Fruit fly (Drosophila melanogaster) whole organism, wandering third instar larva: ENCODE measurements around the gene Jhbp3.

Experiments
- Abd-B ChIP-seq: fragments of >200 bp; optimal IDR thresholded peaks from 2 replicates; lab custom pipeline; 2017; ENCODE audit warnings: missing biosample characterization, missing genetic modification characterization
- CG32264 ChIP-seq: fragments of 200-800 bp; sonication (Bioruptor generic); optimal IDR thresholded peaks from 2 replicates; lab custom pipeline; 2016; ENCODE audit warnings: missing biosample characterization, missing genetic modification characterization
- CG9705 ChIP-seq: fragments of 200-800 bp; sonication (Bioruptor generic); optimal IDR thresholded peaks from 2 replicates; lab custom pipeline; 2018; ENCODE audit warnings: missing biosample characterization, mild to moderate bottlenecking, missing genetic modification characterization
- CrebA ChIP-seq: fragments of 200-800 bp; sonication (Bioruptor generic); optimal IDR thresholded peaks from 2 replicates; lab custom pipeline; 2016; ENCODE audit warnings: missing biosample characterization, mild to moderate bottlenecking, missing genetic modification characterization, borderline replicate concordance
- Dfd ChIP-seq: fragments of >200 bp; optimal IDR thresholded peaks from 2 replicates; lab custom pipeline; 2017; ENCODE audit warnings: missing biosample characterization, missing genetic modification characterization
- Dif ChIP-seq: fragments of 200-275, 200-300 bp; sonication (Bioruptor generic); optimal IDR thresholded peaks from 2 replicates; lab custom pipeline; 2018; ENCODE audit warnings: missing biosample characterization, missing genetic modification characterization; ENCODE audit not compliant: partially characterized antibody
- GATAd ChIP-seq: sonication (Bioruptor generic); optimal IDR thresholded peaks from 2 replicates; lab custom pipeline; 2016; ENCODE audit warnings: missing biosample characterization, missing genetic modification characterization
- HLH106 ChIP-seq: fragments of 200-800 bp; optimal IDR thresholded peaks from 3 replicates; lab custom pipeline; 2019; ENCODE audit warnings: missing biosample characterization, mild to moderate bottlenecking, missing genetic modification characterization, moderate library complexity
- Hnf4 ChIP-seq: fragments of 200-800 bp; sonication (Bioruptor generic); optimal IDR thresholded peaks from 2 replicates; lab custom pipeline; 2016; ENCODE audit warnings: missing biosample characterization, mild to moderate bottlenecking, missing genetic modification characterization
- Hr78 ChIP-seq: fragments of >200 bp; optimal IDR thresholded peaks from 2 replicates; lab custom pipeline; 2017; ENCODE audit warnings: missing biosample characterization, missing genetic modification characterization
- Hr83 ChIP-seq: fragments of 200-300 bp; sonication (Bioruptor generic); optimal IDR thresholded peaks from 2 replicates; lab custom pipeline; 2016; ENCODE audit warnings: missing biosample characterization, mild to moderate bottlenecking, missing genetic modification characterization, moderate library complexity; ENCODE audit not compliant: poor library complexity, severe bottlenecking
- Jra ChIP-seq: sonication (Bioruptor generic); optimal IDR thresholded peaks from 2 replicates; lab custom pipeline; 2016; ENCODE audit warnings: missing biosample characterization, missing genetic modification characterization
- Mio ChIP-seq: sonication (Bioruptor generic); optimal IDR thresholded peaks from 2 replicates; lab custom pipeline; 2016; ENCODE audit warnings: missing biosample characterization, missing genetic modification characterization
- Myc ChIP-seq: fragments of >200 bp; optimal IDR thresholded peaks from 2 replicates; lab custom pipeline; 2017
- N ChIP-seq: fragments of >200 bp; optimal IDR thresholded peaks from 2 replicates; lab custom pipeline; 2018; ENCODE audit warnings: missing biosample characterization, missing external identifiers, missing genetic modification characterization
- OdsH ChIP-seq: fragments of 200-800 bp; sonication (Bioruptor generic); optimal IDR thresholded peaks from 2 replicates; lab custom pipeline; 2016; ENCODE audit warnings: missing biosample characterization, mild to moderate bottlenecking, missing genetic modification characterization
- Rel ChIP-seq, 2 experiments: fragments of 200-800 bp; sonication (Bioruptor generic) in 1 of 2; optimal IDR thresholded peaks; 2 replicates in 1 of 2; 3 replicates in 1 of 2; lab custom pipeline; 2016 to 2019; ENCODE audit warnings: mild to moderate bottlenecking in 2 of 2, missing biosample characterization in 2 of 2, missing genetic modification characterization in 2 of 2, moderate library complexity in 1 of 2
- Sp1 ChIP-seq: fragments of 200-800 bp; sonication (Bioruptor generic); optimal IDR thresholded peaks from 3 replicates; lab custom pipeline; 2019; ENCODE audit warnings: missing biosample characterization, mild to moderate bottlenecking, missing genetic modification characterization, moderate library complexity
- Vsx2 ChIP-seq: fragments of 200-300, 225-300 bp; sonication (Bioruptor generic); optimal IDR thresholded peaks from 2 replicates; lab custom pipeline; 2018; ENCODE audit warnings: missing biosample characterization, missing genetic modification characterization; ENCODE audit not compliant: partially characterized antibody
- br ChIP-seq: fragments of 200-800 bp; sonication (Bioruptor generic); optimal IDR thresholded peaks from 2 replicates; lab custom pipeline; 2016; ENCODE audit warnings: missing biosample characterization, missing genetic modification characterization
- brk ChIP-seq: fragments of 200-800 bp; sonication (Bioruptor generic); optimal IDR thresholded peaks from 2 replicates; lab custom pipeline; 2016; ENCODE audit warnings: missing biosample characterization, mild to moderate bottlenecking, missing genetic modification characterization
- dl ChIP-seq, 2 experiments: fragments of 175-275, 200-275 bp in 1 of 2; fragments of 200-275 bp in 1 of 2; sonication (Bioruptor generic); optimal IDR thresholded peaks; lab custom pipeline; 2018; ENCODE audit warnings: mild to moderate bottlenecking in 2 of 2, missing biosample characterization in 2 of 2, missing genetic modification characterization in 2 of 2, moderate library complexity in 2 of 2; ENCODE audit not compliant: partially characterized antibody in 2 of 2, insufficient read depth in 1 of 2
- dsf ChIP-seq: sonication (Bioruptor generic); optimal IDR thresholded peaks from 2 replicates; lab custom pipeline; 2016; ENCODE audit warnings: missing biosample characterization, missing genetic modification characterization, borderline replicate concordance
- ey ChIP-seq: fragments of 200-800 bp; sonication (Bioruptor generic); optimal IDR thresholded peaks from 2 replicates; lab custom pipeline; 2016; ENCODE audit warnings: missing biosample characterization, missing genetic modification characterization
- foxo ChIP-seq, 2 experiments: fragments of 200-800 bp; sonication (Bioruptor generic); optimal IDR thresholded peaks; 2 replicates in 1 of 2; 3 replicates in 1 of 2; lab custom pipeline; 2016 to 2017; ENCODE audit warnings: missing biosample characterization in 2 of 2, missing genetic modification characterization in 2 of 2
- fru ChIP-seq: fragments of 200-800 bp; sonication (Bioruptor generic); optimal IDR thresholded peaks from 3 replicates; lab custom pipeline; 2016; ENCODE audit warnings: missing biosample characterization, mild to moderate bottlenecking, missing genetic modification characterization
- h ChIP-seq: fragments of 200-800 bp; sonication (Bioruptor generic); optimal IDR thresholded peaks from 3 replicates; lab custom pipeline; 2016; ENCODE audit warnings: missing biosample characterization, mild to moderate bottlenecking, missing genetic modification characterization
- jim ChIP-seq: fragments of 175-275, 200-325 bp; sonication (Bioruptor generic); optimal IDR thresholded peaks from 2 replicates; lab custom pipeline; 2016; ENCODE audit warnings: missing biosample characterization, mild to moderate bottlenecking, missing genetic modification characterization
- lola ChIP-seq: fragments of >200 bp; optimal IDR thresholded peaks from 2 replicates; lab custom pipeline; 2017; ENCODE audit warnings: missing biosample characterization, missing genetic modification characterization
- pan ChIP-seq: fragments of >200 bp; optimal IDR thresholded peaks from 2 replicates; lab custom pipeline; 2017
- psq ChIP-seq: fragments of 200-800 bp; sonication (Bioruptor generic); optimal IDR thresholded peaks from 3 replicates; lab custom pipeline; 2017; ENCODE audit warnings: missing biosample characterization, mild to moderate bottlenecking, missing genetic modification characterization, moderate library complexity
- rgr ChIP-seq: fragments of 200-800 bp; sonication (Bioruptor generic); optimal IDR thresholded peaks from 3 replicates; lab custom pipeline; 2016; ENCODE audit warnings: missing biosample characterization, mild to moderate bottlenecking, missing genetic modification characterization
- sage ChIP-seq: fragments of 200-800 bp; sonication (Bioruptor generic); optimal IDR thresholded peaks from 2 replicates; lab custom pipeline; 2016; ENCODE audit warnings: missing biosample characterization, mild to moderate bottlenecking, missing genetic modification characterization
- sv ChIP-seq: fragments of 200-800 bp; sonication (Bioruptor generic); optimal IDR thresholded peaks from 3 replicates; lab custom pipeline; 2016; ENCODE audit warnings: missing biosample characterization, missing genetic modification characterization
- tai ChIP-seq: sonication (Bioruptor generic); optimal IDR thresholded peaks from 2 replicates; lab custom pipeline; 2016; ENCODE audit warnings: missing biosample characterization, missing genetic modification characterization
- usp ChIP-seq: fragments of >200 bp; optimal IDR thresholded peaks from 2 replicates; lab custom pipeline; 2017; ENCODE audit warnings: missing biosample characterization, missing genetic modification characterization
- woc ChIP-seq: sonication (Bioruptor generic); optimal IDR thresholded peaks from 2 replicates; lab custom pipeline; 2016; ENCODE audit warnings: missing biosample characterization, mild to moderate bottlenecking, missing genetic modification characterization

Jhbp3 gene

dm6 chr3R:4970415-4971140 is 15.5 kb upstream of the Jhbp3 start:
- TF ChIP-seq br (GFP tag; lab: Kevin White, UChicago): peak; percentile 8
- peak; percentile 11 for TF ChIP-seq jim
- TF ChIP-seq OdsH (GFP tag; lab: Kevin White, UChicago): peak; percentile 15
- peak; percentile 52 for TF ChIP-seq tai (GFP tag; lab: Kevin White, UChicago)
- TF ChIP-seq Jra: peak; percentile 22
- TF ChIP-seq dl (GFP tag; optimal IDR thresholded peaks at IDR 0.05; lab: Kevin White, UChicago; ENCODE audit: insufficient read depth in 1 of 2, partially characterized antibody in 2 of 2): no peak
- peak; percentile 24 for TF ChIP-seq h (GFP tag; lab: Kevin White, UChicago)
- peak; percentile 70 for TF ChIP-seq Hnf4
- TF ChIP-seq fru (GFP tag; lab: Kevin White, UChicago): peak; percentile 12
- no peak for TF ChIP-seq Vsx2
- no peak for TF ChIP-seq lola (GFP tag; lab: Kevin White, UChicago)
- TF ChIP-seq woc (GFP tag; lab: Kevin White, UChicago): no peak
- no peak for TF ChIP-seq dsf (GFP tag; lab: Kevin White, UChicago)
- no peak for TF ChIP-seq N
- TF ChIP-seq Sp1 (GFP tag; lab: Kevin White, UChicago): no peak
- no peak for TF ChIP-seq CG32264 (GFP tag; lab: Kevin White, UChicago)
- no peak for TF ChIP-seq usp (GFP tag; lab: Kevin White, UChicago)
- TF ChIP-seq Mio (GFP tag; lab: Kevin White, UChicago): no peak
- TF ChIP-seq psq (GFP tag; lab: Kevin White, UChicago): no peak
- no peak for TF ChIP-seq pan
- TF ChIP-seq ey (GFP tag; lab: Kevin White, UChicago): peak; percentile 36
- TF ChIP-seq Myc (lab: Kevin White, UChicago): peak; percentile 49
- peak; percentile 1 for TF ChIP-seq CG9705 (GFP tag; lab: Kevin White, UChicago)
- no peak for TF ChIP-seq Dif (GFP tag; lab: Kevin White, UChicago)
- TF ChIP-seq GATAd (GFP tag; lab: Kevin White, UChicago): no peak
- TF ChIP-seq Hr78 (GFP tag; lab: Kevin White, UChicago): no peak
- no peak for TF ChIP-seq CrebA
- peak; percentile 40 for TF ChIP-seq HLH106 (tag; lab: Kevin White, UChicago)
- no peak for TF ChIP-seq Rel (GFP tag; optimal IDR thresholded peaks at IDR 0.05; lab: Kevin White, UChicago)
- no peak for TF ChIP-seq Rel (tag; optimal IDR thresholded peaks at IDR 0.05; lab: Kevin White, UChicago)
- no peak for TF ChIP-seq Abd-B (GFP tag; lab: Kevin White, UChicago)
- TF ChIP-seq Hr83 (GFP tag; lab: Kevin White, UChicago): no peak
- TF ChIP-seq sage: no peak
- TF ChIP-seq rgr (GFP tag; lab: Kevin White, UChicago): peak; percentile 52
- no peak for TF ChIP-seq brk (GFP tag; lab: Kevin White, UChicago)
- TF ChIP-seq sv: peak; percentile 9
- peak in 1 of 2 experiments; percentile 75 for TF ChIP-seq foxo (GFP tag; optimal IDR thresholded peaks at IDR 0.05; lab: Kevin White, UChicago)

- TF ChIP-seq pan: no peak
- peak; percentile 1 for TF ChIP-seq Hnf4
Measured at dm6 chr3R:4969199-4969778, 14.2 kb upstream of the Jhbp3 start.

- no peak for TF ChIP-seq Hnf4
- TF ChIP-seq HLH106 (tag; lab: Kevin White, UChicago): no peak
- no peak for TF ChIP-seq Dfd (GFP tag; lab: Kevin White, UChicago)
Measured at dm6 chr3R:4967281-4967680, 12.2 kb upstream of the Jhbp3 start.
